Worm (Caenorhabditis elegans) whole organism, midembryonic: ENCODE measurements around the gene C08B6.8.

ENCODE experiments used
- T22C8.4 ChIP-seq: fragments of 200-800 bp; sonication (Bioruptor generic); IDR thresholded peaks from 2 replicates; pipeline ENCODE4 v1.3.6; 2022; ENCODE audit warnings: missing genetic modification characterization, missing compliant biosample characterization
- cog-1 ChIP-seq: sonication (generic microtip); optimal IDR thresholded peaks from 2 replicates; lab custom pipeline; 2016; ENCODE audit warnings: missing genetic modification characterization, missing compliant biosample characterization
- flt-1 ChIP-seq: fragments of 200-800 bp; sonication (Bioruptor generic); IDR thresholded peaks from 2 replicates; pipeline ENCODE4 v1.3.6; 2022; ENCODE audit warnings: missing genetic modification characterization, missing compliant biosample characterization
- klf-2 ChIP-seq: fragments of 200-800 bp; sonication (Bioruptor generic); conservative IDR thresholded peaks from 2 replicates; pipeline ENCODE4 v1.3.6; 2022; ENCODE audit warnings: missing genetic modification reagents, missing genetic modification characterization, missing compliant biosample characterization
- med-1 ChIP-seq: sonication (generic microtip); optimal IDR thresholded peaks from 2 replicates; lab custom pipeline; 2017; ENCODE audit warnings: missing genetic modification characterization, mild to moderate bottlenecking, missing compliant biosample characterization, antibody characterized with exemption, missing genetic modification reagents; ENCODE audit not compliant: insufficient read depth
- ref-1 ChIP-seq: fragments of 200-800 bp; sonication (Bioruptor generic); conservative IDR thresholded peaks from 2 replicates; pipeline ENCODE4 v1.3.6; 2022; ENCODE audit warnings: missing genetic modification reagents, missing genetic modification characterization, missing compliant biosample characterization
- tab-1 ChIP-seq: fragments of 200-800 bp; sonication (Bioruptor generic); IDR thresholded peaks from 2 replicates; pipeline ENCODE4 v1.3.6; 2022; ENCODE audit warnings: missing genetic modification characterization, missing compliant biosample characterization
- ztf-23 ChIP-seq: fragments of 200-800 bp; sonication (Bioruptor generic); IDR thresholded peaks from 2 replicates; pipeline ENCODE4 v1.3.6; 2022; ENCODE audit warnings: missing genetic modification reagents, missing genetic modification characterization, missing compliant biosample characterization
- ztf-29 ChIP-seq: fragments of 200-800 bp; sonication (Bioruptor generic); IDR thresholded peaks from 2 replicates; pipeline ENCODE4 v1.3.6; 2022; ENCODE audit warnings: missing genetic modification reagents, missing genetic modification characterization, missing compliant biosample characterization

Gene C08B6.8

DNA sequence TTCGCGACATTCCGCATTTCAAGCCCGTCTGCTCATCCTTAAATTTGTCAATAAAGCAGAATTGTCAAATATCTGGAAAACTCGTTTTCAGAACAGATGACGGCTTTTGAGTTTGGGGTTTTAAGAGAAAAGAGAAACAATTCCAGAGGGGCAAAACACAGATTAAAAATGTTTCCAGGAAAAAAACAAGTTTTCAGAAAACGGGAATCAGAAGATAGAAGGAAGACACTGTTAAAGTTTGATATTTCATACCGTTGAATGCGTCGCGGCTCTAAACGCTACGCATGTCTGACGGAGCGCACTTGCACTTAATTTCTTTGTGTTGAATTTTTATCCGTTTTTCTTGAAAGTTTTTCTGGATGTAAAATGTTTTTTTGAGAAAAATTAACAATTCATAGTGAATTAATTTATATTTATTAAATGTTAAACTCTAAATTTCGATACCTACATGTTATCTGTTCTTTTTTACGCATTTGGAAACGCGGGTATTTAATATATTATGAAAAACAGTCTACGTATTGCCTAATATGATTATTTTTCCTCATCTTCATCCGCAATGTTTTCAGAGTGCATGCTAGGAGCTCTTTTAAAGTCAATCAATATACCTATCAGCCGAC is at the start of gene C08B6.8, which contains the start of the genes C08B6.18 and wdr-20:
Gene C08B6.8, plus strand, starts transcription at position 567 of the 617 bp plus-strand sequence.
Gene C08B6.18, minus strand, starts transcription at position 51 of the 617 bp plus-strand sequence.
Gene wdr-20, minus strand, starts transcription at position 82 of the 617 bp plus-strand sequence.
- no peak for TF ChIP-seq ztf-23 (GFP tag; lab: Robert Waterston, UW)
- no peak for TF ChIP-seq med-1 (GFP tag; lab: Kevin White, UChicago)
- no peak for TF ChIP-seq cog-1
- TF ChIP-seq tab-1 (GFP tag; lab: Robert Waterston, UW), result no peak
- no peak for TF ChIP-seq klf-2
- TF ChIP-seq flt-1 (GFP tag; lab: Robert Waterston, UW), result no peak
- no peak for TF ChIP-seq ztf-29
- TF ChIP-seq ref-1 (GFP tag; lab: Robert Waterston, UW), result no peak
- TF ChIP-seq T22C8.4 (GFP tag; lab: Robert Waterston, UW), result no peak

DNA sequence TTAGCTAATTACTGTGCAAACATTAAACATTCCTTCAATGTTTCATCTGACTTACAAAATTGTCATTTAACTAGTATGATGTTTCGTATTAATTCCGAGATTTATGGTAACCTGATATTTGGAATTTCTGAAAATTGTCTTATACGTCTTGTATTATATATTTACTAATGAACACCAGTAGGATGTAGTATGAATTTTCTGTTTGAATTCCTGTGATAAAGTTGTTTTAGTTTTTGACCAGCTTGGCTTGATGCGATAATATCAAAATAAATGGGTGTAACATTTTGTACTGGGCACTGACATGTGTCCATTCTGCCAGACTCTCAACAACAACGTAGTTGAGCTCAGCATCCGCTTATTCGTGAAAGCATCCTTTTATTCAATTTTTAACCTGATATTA is 49.6 kb upstream of the C08B6.8 start, which contains the start of gene R04B5.6:
Gene R04B5.6, plus strand, starts transcription at position 301 of the 400 bp plus-strand sequence.
- TF ChIP-seq ztf-29, result no peak
- TF ChIP-seq tab-1 (GFP tag; lab: Robert Waterston, UW), result no peak
- TF ChIP-seq klf-2, result no peak
- no peak for TF ChIP-seq ref-1 (GFP tag; lab: Robert Waterston, UW)
- TF ChIP-seq T22C8.4 (GFP tag; lab: Robert Waterston, UW), result no peak
- TF ChIP-seq ztf-23 (GFP tag; lab: Robert Waterston, UW), result no peak
- no peak for TF ChIP-seq med-1 (GFP tag; lab: Kevin White, UChicago)
- TF ChIP-seq flt-1 (GFP tag; lab: Robert Waterston, UW), result no peak
- no peak for TF ChIP-seq cog-1

DNA sequence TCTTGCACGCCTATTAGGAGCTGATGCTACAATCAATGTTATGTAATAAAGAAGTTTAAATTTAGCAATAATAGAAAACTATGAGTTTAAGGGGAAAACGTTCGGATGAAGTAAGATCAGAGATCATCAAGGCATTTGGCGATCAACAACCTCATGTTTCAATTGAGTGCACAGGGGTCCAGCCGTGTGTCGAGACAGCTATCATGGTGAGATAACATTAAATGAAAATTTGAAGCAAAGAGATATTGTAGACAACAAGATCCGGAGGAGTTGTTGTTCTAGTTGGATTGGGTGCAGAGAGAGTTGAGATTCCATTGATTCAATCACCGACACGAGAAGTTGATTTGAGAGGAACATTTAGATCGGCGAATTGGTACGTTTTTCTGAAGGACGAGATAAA is 48.3 kb upstream of the C08B6.8 start:
- TF ChIP-seq tab-1 (GFP tag; lab: Robert Waterston, UW) (no peak), ztf-29 (no peak), cog-1 (no peak), ref-1 (GFP tag; lab: Robert Waterston, UW) (no peak), klf-2 (no peak), ztf-23 (GFP tag; lab: Robert Waterston, UW) (no peak), flt-1 (GFP tag; lab: Robert Waterston, UW) (no peak), T22C8.4 (GFP tag; lab: Robert Waterston, UW) (no peak), med-1 (GFP tag; lab: Kevin White, UChicago) (no peak)

DNA sequence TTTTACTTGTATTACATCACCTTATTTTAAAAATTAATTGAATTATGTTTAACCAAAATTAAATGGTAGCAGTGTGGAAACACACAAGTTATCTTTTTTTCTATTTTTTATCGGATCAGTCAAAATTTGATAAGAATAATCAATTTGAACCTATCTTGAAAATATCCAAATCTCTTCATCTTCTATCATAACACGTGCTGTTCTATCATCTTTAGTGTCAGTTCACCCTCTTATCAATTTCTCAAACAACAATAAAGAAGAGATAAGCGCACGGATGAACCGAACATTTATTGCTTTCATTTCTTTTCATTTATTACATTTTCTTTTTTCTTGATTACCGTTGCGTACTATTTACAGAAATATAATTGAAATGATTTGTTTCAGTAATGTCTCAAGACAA is 47.3 kb upstream of the C08B6.8 start, which contains the start of gene R04B5.5:
Gene R04B5.5, plus strand, starts transcription at position 378 of the 400 bp plus-strand sequence.
- TF ChIP-seq ref-1 (GFP tag; lab: Robert Waterston, UW), result no peak
- TF ChIP-seq klf-2, result no peak
- TF ChIP-seq tab-1 (GFP tag; lab: Robert Waterston, UW), result no peak
- TF ChIP-seq med-1 (GFP tag; lab: Kevin White, UChicago), result no peak
- TF ChIP-seq ztf-29, result no peak
- TF ChIP-seq flt-1 (GFP tag; lab: Robert Waterston, UW), result no peak

DNA sequence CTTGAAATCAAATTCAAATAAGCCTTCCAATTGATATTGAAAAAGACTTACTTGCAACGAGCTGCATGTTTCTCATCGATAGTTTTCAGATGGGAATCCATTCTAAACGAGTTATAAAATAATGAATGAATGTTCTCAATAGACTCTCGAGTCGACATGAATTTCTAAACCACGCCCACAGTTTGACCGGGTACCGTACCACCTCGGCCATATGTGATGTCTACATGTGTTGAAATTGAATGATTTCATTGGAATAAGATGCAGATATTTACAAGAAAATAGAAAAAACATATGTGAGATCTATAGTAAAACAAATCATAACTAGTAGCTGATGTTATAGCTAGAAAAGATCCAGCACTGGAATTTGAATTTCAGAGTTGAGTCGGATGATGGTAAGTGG is 44.0 kb upstream of the C08B6.8 start, which contains the start of gene R04B5.7:
Gene R04B5.7, minus strand, starts transcription at position 101 of the 400 bp plus-strand sequence.
- TF ChIP-seq med-1 (GFP tag; lab: Kevin White, UChicago) (no peak), ztf-29 (no peak), tab-1 (GFP tag; lab: Robert Waterston, UW) (no peak), flt-1 (GFP tag; lab: Robert Waterston, UW) (no peak), T22C8.4 (GFP tag; lab: Robert Waterston, UW) (no peak), ztf-23 (GFP tag; lab: Robert Waterston, UW) (no peak), ref-1 (GFP tag; lab: Robert Waterston, UW) (no peak), klf-2 (no peak), cog-1 (no peak)

DNA sequence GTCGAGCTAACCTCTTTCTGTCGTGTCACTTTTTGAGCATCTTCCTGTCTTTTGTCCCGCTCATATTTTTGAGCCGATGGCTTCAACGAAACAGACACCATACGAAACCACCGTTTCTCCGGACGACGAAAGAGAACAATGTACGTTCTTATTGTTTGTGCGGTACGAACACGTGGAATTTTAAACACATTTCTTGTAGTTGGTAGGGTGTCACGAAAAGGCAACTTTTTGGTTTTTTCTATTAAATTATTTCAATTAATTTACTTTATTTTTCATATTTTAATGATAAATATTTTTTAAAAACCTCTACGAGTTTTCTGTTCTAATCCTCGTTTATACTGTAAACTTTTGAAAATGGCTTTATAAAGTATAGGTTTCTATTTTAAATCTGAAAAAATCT is 43.3 kb upstream of the C08B6.8 start, which contains the start of gene R04B5.11:
Gene R04B5.11, minus strand, starts transcription at position 101 of the 400 bp plus-strand sequence.
- TF ChIP-seq med-1 (GFP tag; lab: Kevin White, UChicago), result no peak
- TF ChIP-seq ref-1 (GFP tag; lab: Robert Waterston, UW), result no peak
- no peak for TF ChIP-seq tab-1 (GFP tag; lab: Robert Waterston, UW)
- no peak for TF ChIP-seq T22C8.4 (GFP tag; lab: Robert Waterston, UW)
- no peak for TF ChIP-seq ztf-23 (GFP tag; lab: Robert Waterston, UW)
- no peak for TF ChIP-seq klf-2
- TF ChIP-seq ztf-29, result no peak
- TF ChIP-seq cog-1, result no peak
- TF ChIP-seq flt-1 (GFP tag; lab: Robert Waterston, UW), result no peak

DNA sequence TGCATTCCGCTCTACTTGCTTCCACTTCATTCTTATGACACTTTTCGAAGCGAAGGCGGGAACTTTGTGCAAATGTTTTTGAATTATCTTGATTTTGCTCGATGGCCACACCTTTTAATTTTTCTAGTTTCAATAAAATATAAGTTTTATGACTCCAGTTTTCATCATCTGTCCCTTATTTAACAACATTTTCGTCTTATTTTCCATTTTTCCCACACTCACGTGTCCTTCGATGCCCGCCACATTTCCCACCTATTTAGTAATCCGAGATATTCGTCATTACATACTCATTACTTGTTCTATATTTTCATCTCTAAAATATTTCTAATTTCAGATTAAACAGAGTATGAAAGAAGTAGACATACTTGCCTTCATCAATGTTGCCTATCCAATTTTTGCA is 40.1 kb upstream of the C08B6.8 start, which contains the start of gene srd-49:
Gene srd-49, plus strand, starts transcription at position 301 of the 400 bp plus-strand sequence.
- TF ChIP-seq ztf-29, result no peak
- TF ChIP-seq ztf-23 (GFP tag; lab: Robert Waterston, UW), result no peak
- TF ChIP-seq tab-1 (GFP tag; lab: Robert Waterston, UW), result no peak
- TF ChIP-seq T22C8.4 (GFP tag; lab: Robert Waterston, UW), result no peak
- TF ChIP-seq cog-1, result no peak
- TF ChIP-seq flt-1 (GFP tag; lab: Robert Waterston, UW), result no peak
- no peak for TF ChIP-seq klf-2
- TF ChIP-seq med-1 (GFP tag; lab: Kevin White, UChicago), result no peak
- TF ChIP-seq ref-1 (GFP tag; lab: Robert Waterston, UW), result no peak

DNA sequence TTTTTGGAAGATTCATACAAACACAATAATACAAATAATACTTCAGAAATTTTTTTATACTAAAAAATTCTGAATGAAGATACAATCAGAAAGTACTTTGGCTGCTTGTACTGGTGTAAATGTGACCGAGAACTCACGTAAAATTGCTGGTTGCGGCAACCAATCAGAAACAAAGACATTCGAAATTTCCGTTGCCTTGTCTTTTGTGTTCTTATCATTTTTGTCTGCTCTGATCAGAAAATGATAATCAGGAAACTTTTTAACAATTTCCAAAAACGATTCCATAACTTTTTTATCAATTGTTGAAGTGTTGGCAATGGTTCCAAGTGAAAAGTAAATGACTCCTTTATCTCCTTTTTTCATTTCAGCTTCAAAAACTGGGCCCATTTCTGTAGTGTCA is 37.5 kb upstream of the C08B6.8 start:
- TF ChIP-seq ref-1 (GFP tag; lab: Robert Waterston, UW), result no peak

DNA sequence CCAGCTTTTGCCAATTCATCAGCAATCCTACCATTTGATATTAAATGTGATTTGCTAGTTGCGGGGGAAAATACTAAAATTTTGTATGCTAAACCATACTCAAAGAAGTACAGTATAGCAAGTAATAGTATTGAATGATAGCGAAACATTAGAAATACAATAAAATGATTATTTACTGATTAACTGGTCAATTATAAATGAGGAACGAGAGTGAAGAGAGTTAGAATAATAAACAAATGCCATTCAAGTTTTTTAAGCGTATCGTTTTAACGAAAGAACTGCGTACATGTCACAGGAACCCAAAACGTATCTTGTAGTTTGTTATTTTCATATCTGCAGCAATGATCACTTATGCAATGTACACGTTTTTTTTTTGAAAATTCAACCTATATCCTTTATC is 36.0 kb upstream of the C08B6.8 start, which contains the start of gene ugt-47:
Gene ugt-47, minus strand, starts transcription at position 169 of the 400 bp plus-strand sequence.
- TF ChIP-seq flt-1 (GFP tag; lab: Robert Waterston, UW) (no peak), klf-2 (no peak), ref-1 (GFP tag; lab: Robert Waterston, UW) (no peak), ztf-29 (no peak), cog-1 (no peak), ztf-23 (GFP tag; lab: Robert Waterston, UW) (no peak), med-1 (GFP tag; lab: Kevin White, UChicago) (no peak), tab-1 (GFP tag; lab: Robert Waterston, UW) (no peak), T22C8.4 (GFP tag; lab: Robert Waterston, UW) (no peak)
